Worm (Caenorhabditis elegans) whole organism, L4/young adult: ENCODE measurements around the gene sup-18.

Experiments
- W03F9.2 ChIP-seq: fragments of 150-350 bp; optimal IDR thresholded peaks from 2 replicates; lab custom pipeline; 2014; ENCODE audit warnings: missing biosample characterization, missing genetic modification characterization
- dao-5 ChIP-seq: sonication (generic microtip); optimal IDR thresholded peaks from 2 replicates; lab custom pipeline; 2016; ENCODE audit warnings: missing genotype, missing genetic modification characterization, moderate library complexity, missing compliant biosample characterization
- him-1 ChIP-seq: sonication (generic microtip); optimal IDR thresholded peaks from 2 replicates; lab custom pipeline; 2016; ENCODE audit warnings: missing genotype, missing genetic modification reagents, missing genetic modification characterization, missing compliant biosample characterization

sup-18 gene

ce11 chrIII:7893224-7893623 lies 14.5 kb upstream of the sup-18 start:
- TF ChIP-seq dao-5 (no peak), him-1 (tag; lab: Kevin White, UChicago) (no peak), W03F9.2 (tag; lab: Kevin White, UChicago) (no peak)

ce11 chrIII:7892333-7892732 lies 13.6 kb upstream of the sup-18 start:
- TF ChIP-seq dao-5 (no peak), him-1 (tag; lab: Kevin White, UChicago) (no peak)

- TF ChIP-seq him-1 (tag; lab: Kevin White, UChicago) (no peak), W03F9.2 (tag; lab: Kevin White, UChicago) (peak; percentile 60), dao-5 (no peak)
These were observed 13.0 kb upstream of the sup-18 start, which contains the start of the genes ZK688.5 and fahd-1 for ce11 chrIII:7891573-7892306. Gene ZK688.5 (minus strand): TSS chrIII:7891623. Gene fahd-1 (plus strand): TSS chrIII:7892256.

- TF ChIP-seq dao-5 (no peak), him-1 (tag; lab: Kevin White, UChicago) (no peak), W03F9.2 (tag; lab: Kevin White, UChicago) (no peak)
These were observed 10.3 kb upstream of the sup-18 start for ce11 chrIII:7889036-7889435.

- TF ChIP-seq him-1 (tag; lab: Kevin White, UChicago) (no peak), W03F9.2 (tag; lab: Kevin White, UChicago) (no peak), dao-5 (no peak)
These were observed 6.2 kb upstream of the sup-18 start, which contains the start of gene ZK688.11 for ce11 chrIII:7884863-7885262. Gene ZK688.11 (minus strand): TSS chrIII:7884963.

ce11 chrIII:7882900-7883299 lies 4.2 kb upstream of the sup-18 start, which contains the start of gene ZK688.9:
Gene ZK688.9 (minus strand): TSS chrIII:7883000.
- TF ChIP-seq dao-5, result no peak
- TF ChIP-seq him-1 (tag; lab: Kevin White, UChicago), result no peak
- TF ChIP-seq W03F9.2 (tag; lab: Kevin White, UChicago), result no peak

- TF ChIP-seq dao-5 (no peak), him-1 (tag; lab: Kevin White, UChicago) (no peak), W03F9.2 (tag; lab: Kevin White, UChicago) (no peak)
These were observed 1.5 kb upstream of the sup-18 start for ce11 chrIII:7880132-7880715.

ce11 chrIII:7877090-7877489 lies 1.6 kb downstream of the sup-18 start:
- no peak for TF ChIP-seq him-1 (tag; lab: Kevin White, UChicago)
- TF ChIP-seq W03F9.2 (tag; lab: Kevin White, UChicago), result no peak
- no peak for TF ChIP-seq dao-5

ce11 chrIII:7873481-7873880 lies 5.2 kb downstream of the sup-18 start, which contains the start of gene tyr-1:
Gene tyr-1 (plus strand): TSS chrIII:7873781.
- TF ChIP-seq him-1 (tag; lab: Kevin White, UChicago) (no peak), W03F9.2 (tag; lab: Kevin White, UChicago) (no peak), dao-5 (no peak)

- TF ChIP-seq him-1 (tag; lab: Kevin White, UChicago) (no peak), dao-5 (no peak), W03F9.2 (tag; lab: Kevin White, UChicago) (no peak)
These were observed 5.9 kb downstream of the sup-18 start for ce11 chrIII:7872776-7873175.

- TF ChIP-seq dao-5 (no peak), him-1 (tag; lab: Kevin White, UChicago) (no peak), W03F9.2 (tag; lab: Kevin White, UChicago) (no peak)
These were observed 12.5 kb downstream of the sup-18 start, which contains the start of gene cup-4 for ce11 chrIII:7866189-7866588. Gene cup-4 (plus strand): TSS chrIII:7866489.

ce11 chrIII:7865238-7865761 lies 13.4 kb downstream of the sup-18 start, which contains the start of gene slc-17.3:
Gene slc-17.3 (minus strand): TSS chrIII:7865288.
- TF ChIP-seq him-1 (tag; lab: Kevin White, UChicago), result no peak
- TF ChIP-seq dao-5, result no peak
- TF ChIP-seq W03F9.2 (tag; lab: Kevin White, UChicago), result no peak

- TF ChIP-seq dao-5 (no peak), him-1 (tag; lab: Kevin White, UChicago) (no peak), W03F9.2 (tag; lab: Kevin White, UChicago) (no peak)
These were observed 17.1 kb downstream of the sup-18 start, which contains the start of gene snr-5 for ce11 chrIII:7861535-7862120. Gene snr-5 (plus strand): TSS chrIII:7862070.
